Fruit fly (Drosophila melanogaster): ENCODE results near the gene Ptp61F.

Gene Ptp61F

DNA sequence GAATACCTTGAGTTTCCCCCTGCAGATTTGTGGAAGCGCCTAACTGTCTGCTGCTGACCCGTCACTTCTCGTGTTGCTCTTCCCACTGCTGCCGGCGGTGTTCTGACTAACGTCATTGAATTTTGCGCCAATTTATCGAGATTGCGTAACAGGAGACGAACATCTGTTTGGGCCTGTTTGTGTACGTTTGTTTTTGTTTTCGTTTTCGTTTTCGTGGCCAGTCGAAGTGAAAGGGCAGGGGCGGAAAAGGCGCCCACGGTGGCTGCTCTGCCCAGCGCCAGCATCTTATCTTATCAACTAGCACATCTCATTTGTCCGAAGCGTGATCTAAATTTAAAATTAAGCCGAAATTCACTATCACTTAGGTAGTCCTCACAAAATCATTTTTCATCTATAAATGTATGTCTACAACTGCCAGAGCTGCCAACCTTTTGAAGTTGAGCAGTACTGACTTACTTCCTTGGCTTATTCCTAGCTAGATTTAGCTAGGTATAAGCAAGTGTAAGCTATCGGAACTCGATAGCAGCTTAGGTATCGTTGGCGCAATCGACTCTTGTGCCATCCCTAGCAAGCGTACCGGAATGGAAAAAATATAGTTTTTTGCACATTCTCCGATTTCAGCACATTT lies 167.9 kb downstream of the Ptp61F start, which contains the start of the genes Ctr9 and Nt5a (continued):
- TF ChIP-seq CG15514 (GFP tag; optimal IDR thresholded peaks at IDR 0.05) = peak; percentile 94
- TF ChIP-seq ci (GFP tag; IDR thresholded peaks at IDR 0.05) = peak; percentile 67; the same call in 2 of the 3 replicates
- no peak for TF ChIP-seq CG10209 (GFP tag; optimal IDR thresholded peaks at IDR 0.05)
- peak; percentile 72 for TF ChIP-seq Bteb2 (GFP tag; optimal IDR thresholded peaks at IDR 0.05)
- peak; percentile 8 for TF ChIP-seq CG17385 (GFP tag; optimal IDR thresholded peaks at IDR 0.05)
- no peak for TF ChIP-seq CG14014 (GFP tag; IDR thresholded peaks at IDR 0.05)
- TF ChIP-seq toy (GFP tag; IDR thresholded peaks at IDR 0.05) = no peak
- TF ChIP-seq CG7556 (GFP tag; optimal IDR thresholded peaks at IDR 0.05) = peak; percentile 10
- TF ChIP-seq CG34422 (GFP tag; IDR thresholded peaks at IDR 0.05) = peak; percentile 84
- TF ChIP-seq unc-4 (GFP tag; IDR thresholded peaks at IDR 0.05; ENCODE audit: partially characterized antibody) = peak; percentile 85
- no peak; the same call in 2 of the 3 replicates for TF ChIP-seq hb (GFP tag; IDR thresholded peaks at IDR 0.05; ENCODE audit: partially characterized antibody)
- TF ChIP-seq zen2 (GFP tag; IDR thresholded peaks at IDR 0.05; ENCODE audit: partially characterized antibody) = peak; percentile 57
- TF ChIP-seq exex (tag; optimal IDR thresholded peaks at IDR 0.05) = peak; percentile 49
- no peak for TF ChIP-seq pnt (GFP tag; optimal IDR thresholded peaks at IDR 0.05)
- no peak for TF ChIP-seq otp (GFP tag; IDR thresholded peaks at IDR 0.05)
- no peak for TF ChIP-seq sens-2 (GFP tag; IDR thresholded peaks at IDR 0.05)
- peak in 1 of 2 experiments; percentile 48 for TF ChIP-seq Hr51 (GFP tag; optimal IDR thresholded peaks at IDR 0.05)
- no peak for TF ChIP-seq ap (GFP tag; IDR thresholded peaks at IDR 0.05)
- no peak for TF ChIP-seq stc (GFP tag; IDR thresholded peaks at IDR 0.05)
- peak; percentile 36 for TF ChIP-seq kay (GFP tag; optimal IDR thresholded peaks at IDR 0.05)
- peak; percentile 38 for TF ChIP-seq Mad (GFP tag; optimal IDR thresholded peaks at IDR 0.05)
- no peak for TF ChIP-seq CG8290 (GFP tag; optimal IDR thresholded peaks at IDR 0.05)
- TF ChIP-seq CG8290 (tag; optimal IDR thresholded peaks at IDR 0.05) = peak in 1 of 2 experiments; percentile 90
- peak; percentile 20 for TF ChIP-seq CG18262 (tag; optimal IDR thresholded peaks at IDR 0.05)
- peak; percentile 41 for TF ChIP-seq Atf3 (GFP tag; optimal IDR thresholded peaks at IDR 0.05)
- TF ChIP-seq CG32767 (GFP tag; IDR thresholded peaks at IDR 0.05) = 0 out of 2 replicates have a peak, but pooled peaks have one; percentile 36
- TF ChIP-seq CG15011 (GFP tag; optimal IDR thresholded peaks at IDR 0.05) = no peak
- TF ChIP-seq insv (GFP tag; optimal IDR thresholded peaks at IDR 0.05) = peak in 1 of 2 experiments; percentile 71
- peak; percentile 62 for TF ChIP-seq CG17802 (tag; optimal IDR thresholded peaks at IDR 0.05)
- TF ChIP-seq CG10565 (GFP tag; optimal IDR thresholded peaks at IDR 0.05) = no peak
- TF ChIP-seq D (optimal IDR thresholded peaks at IDR 0.05) = no peak
- TF ChIP-seq D (GFP tag; optimal IDR thresholded peaks at IDR 0.05) = no peak
- no peak for TF ChIP-seq CG14965 (GFP tag; optimal IDR thresholded peaks at IDR 0.05; ENCODE audit: borderline replicate concordance)
- TF ChIP-seq B-H2 (GFP tag; optimal IDR thresholded peaks at IDR 0.05) = peak; percentile 87
- peak; percentile 84 for TF ChIP-seq CG2120 (GFP tag; optimal IDR thresholded peaks at IDR 0.05)
- no peak for TF ChIP-seq Dip2 (GFP tag; IDR thresholded peaks at IDR 0.05)
- TF ChIP-seq CG2129 (GFP tag; IDR thresholded peaks at IDR 0.05; ENCODE audit: partially characterized antibody) = peak; percentile 54; the same call in 1 of the 2 replicates
- TF ChIP-seq dmrt11E (tag; optimal IDR thresholded peaks at IDR 0.05) = peak; percentile 31
- no peak for TF ChIP-seq CG1602 (GFP tag; optimal IDR thresholded peaks at IDR 0.05)
- no peak for TF ChIP-seq eve (GFP tag; optimal IDR thresholded peaks at IDR 0.05)
- TF ChIP-seq Sry-δ (GFP tag; optimal IDR thresholded peaks at IDR 0.05) = peak; percentile 95
- TF ChIP-seq slbo (GFP tag; IDR thresholded peaks at IDR 0.05) = peak; percentile 80
- peak; percentile 53 for TF ChIP-seq CG17912 (GFP tag; optimal IDR thresholded peaks at IDR 0.05)
- TF ChIP-seq tio (GFP tag; optimal IDR thresholded peaks at IDR 0.05) = no peak
- no peak for TF ChIP-seq ac (GFP tag; optimal IDR thresholded peaks at IDR 0.05)
- no peak for TF ChIP-seq Dfd (GFP tag; optimal IDR thresholded peaks at IDR 0.05)
- TF ChIP-seq Dip3 (GFP tag; optimal IDR thresholded peaks at IDR 0.05) = peak; percentile 46
- no peak for TF ChIP-seq CG30431 (GFP tag; optimal IDR thresholded peaks at IDR 0.05)
- TF ChIP-seq tgo (GFP tag; IDR thresholded peaks at IDR 0.05) = no peak
- TF ChIP-seq croc (GFP tag; conservative IDR thresholded peaks at IDR 0.05) = no peak

All from whole organism, embryonic.